Fruit fly (Drosophila melanogaster) whole organism, larva: ENCODE data around the gene CG45078.

Experiments used
- noc ChIP-seq: fragments of 200-800 bp; sonication (Bioruptor generic); optimal IDR thresholded peaks from 3 replicates; lab custom pipeline; 2019; ENCODE audit warnings: missing biosample characterization, mild to moderate bottlenecking, missing genetic modification characterization, moderate library complexity

The CG45078 gene

dm6 chr3R:10777274-10777673 lies at the start of gene CG45078, which contains the start of the genes CG45076 and fau:
Gene CG45078, minus strand, starts transcription at chr3R:10777374.
Gene CG45076, minus strand, starts transcription at chr3R:10777374.
Gene fau, minus strand, starts transcription at chr3R:10777374.
- TF ChIP-seq noc (tag; lab: Kevin White, UChicago) = no peak

dm6 chr3R:10815032-10815431 lies 37.9 kb upstream of the CG45078 start, which contains the start of the genes CG14693 and TTLL15:
Gene CG14693, minus strand, starts transcription at chr3R:10815047.
Gene TTLL15, plus strand, starts transcription at chr3R:10815288.
- no peak for TF ChIP-seq noc (tag; lab: Kevin White, UChicago)

DNA sequence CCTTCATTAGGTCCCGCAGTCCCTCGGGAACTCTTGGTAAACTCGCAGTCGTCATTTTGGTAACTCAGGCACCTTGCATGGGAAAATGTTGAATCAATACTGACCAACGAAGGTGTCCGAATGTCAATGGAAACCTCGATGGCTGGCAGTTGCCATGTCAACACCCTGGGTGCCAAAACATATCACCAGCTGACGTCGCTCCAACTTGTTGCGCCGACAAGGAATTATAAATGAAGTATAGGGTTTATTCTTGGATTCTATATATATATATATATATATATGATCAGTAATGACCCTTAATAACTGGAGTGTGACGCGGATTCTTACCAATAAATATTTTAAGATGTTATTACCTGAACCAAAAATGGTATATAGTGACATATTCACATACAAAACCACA lies 26.7 kb upstream of the CG45078 start, which contains the start of gene CG14692:
Gene CG14692, minus strand, starts transcription at position 101 of the 400 bp plus-strand sequence.
- no peak for TF ChIP-seq noc (tag; lab: Kevin White, UChicago)

dm6 chr3R:10792604-10793003 lies 15.4 kb upstream of the CG45078 start, which contains the start of gene CG14687:
Gene CG14687, plus strand, starts transcription at chr3R:10792904.
- no peak for TF ChIP-seq noc (tag; lab: Kevin White, UChicago)

DNA sequence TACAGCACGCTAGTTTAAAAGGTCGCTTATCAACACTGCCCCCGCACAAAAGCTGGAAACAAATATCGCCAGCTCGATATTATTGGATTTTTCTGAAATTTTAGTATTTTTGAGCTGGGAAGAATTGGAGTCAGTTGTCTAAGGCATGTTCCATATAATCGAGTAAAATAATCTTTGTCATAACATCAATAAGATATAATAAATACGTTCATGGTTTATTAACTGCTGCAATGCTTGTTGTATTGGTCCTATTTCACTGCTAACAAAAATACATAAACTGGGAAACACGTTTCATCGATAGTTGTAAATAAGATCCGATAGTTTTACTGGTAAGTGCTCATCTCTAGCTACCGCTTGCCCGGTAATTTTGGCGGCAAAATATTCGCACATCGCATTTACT lies 11.0 kb upstream of the CG45078 start, which contains the start of the genes Art1 and Mcm5:
Gene Art1, minus strand, starts transcription at position 41 of the 400 bp plus-strand sequence.
Gene Mcm5, plus strand, starts transcription at position 339 of the 400 bp plus-strand sequence.
- peak; percentile 49 for TF ChIP-seq noc (tag; lab: Kevin White, UChicago)

DNA sequence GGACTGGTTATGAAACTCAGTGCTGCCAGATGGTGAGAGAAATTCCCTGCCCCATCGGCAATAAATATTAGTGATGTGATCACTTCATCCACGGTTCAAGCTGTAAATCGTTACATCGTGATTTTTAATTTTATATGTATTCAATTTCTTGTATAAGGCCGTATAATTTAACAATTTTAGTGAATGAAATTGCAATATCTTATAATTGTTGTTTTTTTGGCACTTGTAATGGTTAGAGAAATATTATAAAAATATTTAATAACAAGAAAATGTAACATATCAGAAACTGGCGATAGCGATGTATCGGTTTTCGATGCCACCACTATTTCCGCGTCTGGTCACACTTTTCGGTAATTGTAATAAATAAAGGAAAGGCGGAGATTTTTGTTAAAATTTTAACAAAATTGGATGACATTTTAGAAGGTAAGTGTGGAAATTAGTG lies 6.9 kb upstream of the CG45078 start, which contains the start of the genes mRpL37 and Rbp1:
Gene mRpL37, minus strand, starts transcription at position 35 of the 442 bp plus-strand sequence.
Gene Rbp1, plus strand, starts transcription at position 326 of the 442 bp plus-strand sequence.
- TF ChIP-seq noc (tag; lab: Kevin White, UChicago) = peak; percentile 70

DNA sequence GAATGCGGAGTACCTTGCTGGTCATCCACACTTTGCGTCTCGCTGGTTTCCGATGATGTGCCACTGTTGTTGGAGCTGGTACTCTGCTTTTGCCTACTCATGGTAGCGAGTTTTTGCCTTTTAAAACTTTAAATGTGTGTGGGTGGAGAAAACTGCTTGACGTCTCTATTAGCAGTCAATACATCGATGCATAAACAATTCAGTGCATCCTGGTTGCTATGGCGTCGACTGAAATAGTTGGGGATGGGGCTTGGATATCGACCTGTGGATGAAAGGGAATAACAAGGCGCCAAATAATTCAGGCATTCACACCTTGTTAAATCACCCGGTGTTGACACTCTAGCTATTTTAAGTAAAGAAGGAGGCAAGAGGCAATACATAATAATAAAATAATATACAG lies 5.0 kb upstream of the CG45078 start, which contains the start of gene CG42633:
Gene CG42633, minus strand, starts transcription at position 101 of the 400 bp plus-strand sequence.
- no peak for TF ChIP-seq noc (tag; lab: Kevin White, UChicago)

- TF ChIP-seq noc (tag; lab: Kevin White, UChicago) = no peak
Observed at dm6 chr3R:10780161-10780560, 3.0 kb upstream of the CG45078 start.

DNA sequence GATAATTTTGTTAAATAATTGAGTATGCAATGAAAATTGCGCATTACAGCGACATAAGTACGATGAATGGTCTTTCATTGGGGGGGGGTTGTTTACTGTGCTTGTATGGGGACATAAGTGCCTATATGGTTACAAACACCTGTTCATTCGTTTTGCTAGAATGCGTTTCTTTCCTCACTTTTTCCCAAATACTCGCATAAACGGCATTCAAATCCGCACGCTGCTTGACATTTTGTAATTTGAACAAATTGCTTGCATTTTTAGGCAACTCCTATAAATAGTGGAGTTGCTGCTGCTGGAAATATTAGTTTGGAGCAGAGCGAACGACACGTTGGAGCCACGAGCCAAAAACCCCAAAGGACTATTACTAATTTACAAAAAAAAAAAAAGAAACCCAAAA lies 2.1 kb upstream of the CG45078 start, which contains the start of gene Desi:
Gene Desi, plus strand, starts transcription at position 301 of the 400 bp plus-strand sequence.
- no peak for TF ChIP-seq noc (tag; lab: Kevin White, UChicago)

- TF ChIP-seq noc (tag; lab: Kevin White, UChicago) = no peak
Observed at dm6 chr3R:10778151-10778550, 977 bp upstream of the CG45078 start.

DNA sequence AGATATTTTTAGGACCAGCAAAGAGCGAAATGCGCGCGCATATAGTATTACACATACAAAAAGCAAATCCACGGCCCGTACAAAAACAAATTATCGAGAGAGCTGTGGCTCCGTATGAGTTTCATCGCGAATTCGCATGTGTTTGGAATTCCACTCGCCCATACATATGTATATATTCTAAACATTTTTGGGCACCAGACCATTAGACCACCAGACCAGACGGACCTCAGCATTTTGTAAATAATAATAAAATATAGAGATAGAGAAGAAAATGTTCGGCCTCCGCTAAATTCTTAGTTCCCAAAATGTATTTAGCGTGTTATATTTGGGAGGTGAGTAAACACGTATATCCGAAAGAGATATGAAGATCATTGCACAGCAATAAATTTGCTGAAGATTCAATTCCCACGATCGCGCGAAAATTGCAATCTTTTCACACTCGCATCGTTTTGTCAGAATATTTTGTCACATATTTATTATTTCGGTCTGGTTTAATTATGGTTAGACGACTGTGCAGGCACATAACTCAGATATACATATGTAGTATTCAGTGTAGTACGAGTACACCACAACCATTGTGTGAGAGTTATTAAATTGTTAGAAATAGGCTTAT lies 1.0 kb downstream of the CG45078 start:
- no peak for TF ChIP-seq noc (tag; lab: Kevin White, UChicago)

DNA sequence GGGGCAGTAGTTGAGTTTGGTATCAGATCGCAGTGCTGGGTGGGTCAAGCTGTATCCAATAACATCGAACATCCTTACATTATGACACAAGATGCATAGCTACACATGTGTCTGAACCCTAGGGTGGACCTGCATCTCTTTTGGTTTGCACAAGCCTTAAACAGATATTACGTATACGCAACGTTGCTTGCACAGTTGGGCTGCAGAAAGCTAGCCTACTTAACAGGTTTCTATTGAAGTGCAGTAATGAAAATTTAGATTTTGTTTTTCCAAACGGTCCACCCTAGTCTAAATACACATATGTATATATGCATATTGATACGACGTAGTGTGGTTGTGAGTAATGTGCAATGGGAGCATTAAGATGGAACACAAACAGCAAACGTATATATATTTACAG lies 1.9 kb downstream of the CG45078 start:
- no peak for TF ChIP-seq noc (tag; lab: Kevin White, UChicago)

DNA sequence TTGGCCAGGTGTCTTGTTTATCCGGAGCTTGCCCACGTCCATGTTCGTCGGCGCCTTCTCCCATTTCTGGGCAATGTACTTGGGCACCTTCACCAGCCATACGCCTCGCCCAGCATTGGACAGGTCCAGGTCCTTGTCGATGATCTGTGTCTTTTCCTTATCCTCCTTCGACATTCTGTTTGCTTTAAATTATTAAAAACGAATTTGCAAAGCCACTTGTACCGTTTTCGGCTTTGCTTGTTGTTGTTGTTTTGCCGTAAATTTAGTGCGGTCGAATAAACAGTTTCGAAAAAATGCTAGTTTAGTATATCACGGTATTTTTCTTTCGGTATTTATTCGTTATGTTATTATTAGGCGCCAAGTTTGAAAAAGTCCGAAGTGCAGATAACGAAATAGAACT lies 9.6 kb downstream of the CG45078 start, which contains the start of gene TfIIFbeta:
Gene TfIIFbeta, minus strand, starts transcription at position 279 of the 400 bp plus-strand sequence.
- no peak for TF ChIP-seq noc (tag; lab: Kevin White, UChicago)

dm6 chr3R:10761980-10762379 lies 15.2 kb downstream of the CG45078 start:
- no peak for TF ChIP-seq noc (tag; lab: Kevin White, UChicago)

dm6 chr3R:10760966-10761855 lies 16.0 kb downstream of the CG45078 start, which contains the start of the genes MED7 and Cap-H2:
Gene MED7, minus strand, starts transcription at chr3R:10761032.
Gene Cap-H2, plus strand, starts transcription at chr3R:10761310.
- peak; percentile 54 for TF ChIP-seq noc (tag; lab: Kevin White, UChicago)
